Worm (Caenorhabditis elegans) whole organism, L2 larva: ENCODE results near the gene ZK507.1.

Experiments used
- Y55F3AM.14 ChIP-seq: fragments of 200-800 bp; sonication (Bioruptor generic); optimal IDR thresholded peaks from 2 replicates; lab custom pipeline; 2018; ENCODE audit warnings: mild to moderate bottlenecking, missing genetic modification characterization, missing compliant biosample characterization
- aly-2 ChIP-seq: fragments of 150-350 bp; optimal IDR thresholded peaks from 2 replicates; lab custom pipeline; 2014; ENCODE audit warnings: missing biosample characterization, missing genetic modification characterization
- ama-1 ChIP-seq: fragments of 150-350 bp; optimal IDR thresholded peaks from 2 replicates; lab custom pipeline; 2018; ENCODE audit warnings: inconsistent platforms
- ceh-16 ChIP-seq: fragments of 150-350 bp; optimal IDR thresholded peaks from 2 replicates; lab custom pipeline; 2014; ENCODE audit warnings: missing biosample characterization, missing genetic modification characterization
- ceh-82 ChIP-seq: fragments of 150-350 bp; optimal IDR thresholded peaks from 2 replicates; lab custom pipeline; 2014; ENCODE audit warnings: missing biosample characterization, missing genetic modification characterization
- crh-2 ChIP-seq: sonication (generic microtip); optimal IDR thresholded peaks from 2 replicates; lab custom pipeline; 2017; ENCODE audit warnings: missing biosample characterization, missing genetic modification characterization
- dmd-4 ChIP-seq: sonication (generic microtip); optimal IDR thresholded peaks from 2 replicates; lab custom pipeline; 2017; ENCODE audit warnings: missing biosample characterization, missing genetic modification characterization
- elt-3 ChIP-seq: sonication (generic microtip); optimal IDR thresholded peaks from 2 replicates; lab custom pipeline; 2017; ENCODE audit warnings: missing biosample characterization, missing genetic modification characterization
- fos-1 ChIP-seq: fragments of 150-350 bp; optimal IDR thresholded peaks from 2 replicates; lab custom pipeline; 2014; ENCODE audit warnings: missing biosample characterization, missing genetic modification characterization
- gmeb-1 ChIP-seq: fragments of 150-350 bp; optimal IDR thresholded peaks from 2 replicates; lab custom pipeline; 2014; ENCODE audit warnings: missing biosample characterization, missing genetic modification characterization
- lin-13 ChIP-seq: fragments of 150-350 bp; optimal IDR thresholded peaks from 2 replicates; lab custom pipeline; 2014; ENCODE audit warnings: missing biosample characterization, missing genetic modification reagents, missing genetic modification characterization
- lin-39 ChIP-seq: fragments of 150-350 bp; optimal IDR thresholded peaks from 2 replicates; lab custom pipeline; 2014; ENCODE audit warnings: missing biosample characterization, missing genetic modification reagents, missing genetic modification characterization
- mab-5 ChIP-seq: fragments of 150-350 bp; optimal IDR thresholded peaks from 2 replicates; lab custom pipeline; 2014; ENCODE audit warnings: missing biosample characterization, missing genetic modification characterization
- mdl-1 ChIP-seq, 2 experiments: fragments of 150-350 bp in 1 of 2; sonication (generic microtip) in 1 of 2; optimal IDR thresholded peaks; 2 replicates each; lab custom pipeline; 2017; ENCODE audit warnings: missing biosample characterization in 2 of 2, missing genetic modification characterization in 2 of 2
- nhr-10 ChIP-seq: sonication (generic microtip); optimal IDR thresholded peaks from 2 replicates; lab custom pipeline; 2017; ENCODE audit warnings: missing biosample characterization, missing genetic modification characterization
- nhr-11 ChIP-seq: fragments of 150-350 bp; optimal IDR thresholded peaks from 2 replicates; lab custom pipeline; 2014; ENCODE audit warnings: missing biosample characterization, missing genetic modification characterization
- nhr-12 ChIP-seq: fragments of 150-350 bp; optimal IDR thresholded peaks from 2 replicates; lab custom pipeline; 2014; ENCODE audit warnings: missing biosample characterization, missing genetic modification characterization
- nhr-129 ChIP-seq: fragments of 150-350 bp; optimal IDR thresholded peaks from 2 replicates; lab custom pipeline; 2014; ENCODE audit warnings: missing biosample characterization, missing genetic modification characterization
- nhr-21 ChIP-seq: fragments of 150-350 bp; optimal IDR thresholded peaks from 2 replicates; lab custom pipeline; 2014; ENCODE audit warnings: missing biosample characterization, missing genetic modification characterization
- nhr-237 ChIP-seq: fragments of 150-350 bp; optimal IDR thresholded peaks from 2 replicates; lab custom pipeline; 2014; ENCODE audit warnings: missing biosample characterization, missing genetic modification characterization
- nhr-25 ChIP-seq: fragments of 150-350 bp; sonication (generic microtip); optimal IDR thresholded peaks from 3 replicates; lab custom pipeline; 2014; ENCODE audit warnings: missing biosample characterization, missing genetic modification characterization
- nhr-6 ChIP-seq: fragments of 150-350 bp; optimal IDR thresholded peaks from 2 replicates; lab custom pipeline; 2014; ENCODE audit warnings: missing biosample characterization, missing genetic modification characterization
- nhr-77 ChIP-seq: fragments of 150-350 bp; optimal IDR thresholded peaks from 2 replicates; lab custom pipeline; 2014; ENCODE audit warnings: missing biosample characterization, missing genetic modification characterization
- peb-1 ChIP-seq: fragments of 150-350 bp; optimal IDR thresholded peaks from 2 replicates; lab custom pipeline; 2014; ENCODE audit warnings: missing biosample characterization, missing genetic modification characterization
- skn-1 ChIP-seq: sonication (generic microtip); optimal IDR thresholded peaks from 2 replicates; lab custom pipeline; 2017; ENCODE audit warnings: missing biosample characterization, missing genetic modification characterization
- sma-3 ChIP-seq: sonication (generic microtip); optimal IDR thresholded peaks from 2 replicates; lab custom pipeline; 2016; ENCODE audit warnings: missing genetic modification reagents, missing genetic modification characterization, missing compliant biosample characterization
- sma-9 ChIP-seq, 2 experiments: fragments of 150-350 bp in 1 of 2; sonication (generic microtip) in 1 of 2; optimal IDR thresholded peaks; 2 replicates each; lab custom pipeline; 2014 to 2016; ENCODE audit warnings: missing genetic modification characterization in 2 of 2, mild to moderate bottlenecking in 1 of 2, missing biosample characterization in 1 of 2, missing compliant biosample characterization in 1 of 2, missing genetic modification reagents in 1 of 2, moderate library complexity in 1 of 2
- snpc-4 ChIP-seq: fragments of 150-350 bp; optimal IDR thresholded peaks from 2 replicates; lab custom pipeline; 2014; ENCODE audit warnings: missing biosample characterization, missing genetic modification characterization
- unc-55 ChIP-seq: fragments of 150-350 bp; sonication (generic microtip); optimal IDR thresholded peaks from 3 replicates; lab custom pipeline; 2014; ENCODE audit warnings: missing biosample characterization, missing genetic modification reagents, missing genetic modification characterization
- unc-62 ChIP-seq: fragments of 150-350 bp; optimal IDR thresholded peaks from 2 replicates; lab custom pipeline; 2014; ENCODE audit warnings: missing biosample characterization, missing genetic modification reagents, missing genetic modification characterization
- ztf-11 ChIP-seq: sonication (generic microtip); optimal IDR thresholded peaks from 2 replicates; lab custom pipeline; 2017; ENCODE audit warnings: missing biosample characterization, missing genetic modification characterization

The ZK507.1 gene

DNA sequence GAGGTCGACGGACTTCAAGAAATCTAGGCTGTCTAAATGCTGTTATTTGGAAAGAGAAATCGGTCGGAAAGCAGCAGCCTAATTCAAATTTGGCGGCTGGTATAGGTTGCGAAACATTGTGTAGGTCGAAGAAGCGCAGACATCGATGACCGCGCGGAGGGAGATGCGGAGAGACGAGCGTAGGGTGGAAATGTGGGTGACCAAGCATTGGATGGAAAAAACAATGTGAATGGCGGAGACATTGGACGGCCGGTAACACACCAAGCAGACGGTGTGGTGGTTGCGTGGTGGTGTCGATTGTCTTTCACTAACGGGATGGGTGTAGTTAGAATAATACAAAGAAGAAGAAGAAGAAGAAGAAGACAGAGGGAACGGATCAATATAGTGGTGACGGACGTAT is 11.4 kb upstream of the ZK507.1 start:
- TF ChIP-seq nhr-10 (tag; lab: Kevin White, UChicago) (no peak), nhr-12 (tag; lab: Kevin White, UChicago) (no peak), sma-9 (GFP tag; optimal IDR thresholded peaks at IDR 0.05; lab: Kevin White, UChicago) (no peak), sma-9 (tag; optimal IDR thresholded peaks at IDR 0.05; lab: Kevin White, UChicago) (no peak), lin-39 (tag; lab: Kevin White, UChicago) (no peak), skn-1 (tag; lab: Kevin White, UChicago) (no peak), fos-1 (no peak), ztf-11 (tag; lab: Kevin White, UChicago) (no peak), nhr-11 (tag; lab: Kevin White, UChicago) (no peak), nhr-25 (tag; lab: Kevin White, UChicago) (no peak), elt-3 (no peak), gmeb-1 (tag; lab: Kevin White, UChicago) (no peak), nhr-129 (no peak), nhr-6 (tag; lab: Kevin White, UChicago) (no peak), snpc-4 (tag; lab: Kevin White, UChicago) (no peak), ceh-82 (no peak), nhr-237 (tag; lab: Kevin White, UChicago) (no peak), mdl-1 (tag; optimal IDR thresholded peaks at IDR 0.05; lab: Kevin White, UChicago) (no peak)

DNA sequence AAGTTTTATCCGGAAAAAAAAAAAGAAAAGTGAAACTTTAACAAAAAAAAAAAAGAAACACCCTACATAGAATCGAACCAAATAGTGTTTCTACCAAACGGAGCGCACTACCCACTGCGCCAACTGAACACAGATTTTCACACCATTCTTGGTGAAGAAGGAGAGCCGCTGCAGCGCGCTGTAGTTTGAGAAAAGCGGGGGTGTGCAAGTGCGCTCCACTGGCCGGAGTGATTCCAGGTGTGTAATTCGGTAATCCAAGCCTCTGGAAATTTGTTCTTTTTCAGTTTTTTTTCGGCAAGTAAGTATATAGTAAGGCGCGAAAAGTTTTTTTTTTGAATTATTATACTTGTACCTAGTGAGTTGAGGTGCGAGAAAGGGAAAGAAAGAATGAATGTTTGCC is 9.8 kb upstream of the ZK507.1 start:
- peak; percentile 19 for TF ChIP-seq unc-55 (GFP tag; lab: Kevin White, UChicago)
- TF ChIP-seq, all 48 proteins: peak for 1; not testable (repeated sequence) for 47

DNA sequence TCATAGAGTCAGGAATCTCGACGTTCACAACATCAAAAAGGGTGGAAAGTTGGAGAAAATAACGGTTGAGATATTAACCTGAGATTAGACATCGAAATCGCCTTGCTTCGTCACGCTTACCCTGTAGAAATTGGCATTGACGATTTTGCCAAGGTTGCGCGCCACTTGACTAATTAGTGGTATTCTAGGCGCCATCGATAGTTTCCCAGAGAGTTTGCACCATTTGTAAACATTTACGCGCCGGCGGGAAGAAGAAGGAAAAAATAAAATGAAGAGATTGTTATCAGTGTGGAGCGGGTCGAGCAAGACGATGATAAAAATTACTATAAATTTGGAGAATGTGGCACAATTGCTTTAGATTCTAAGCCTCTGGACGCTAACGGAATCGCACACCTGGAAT is 9.2 kb upstream of the ZK507.1 start:
- TF ChIP-seq mab-5 (no peak), ceh-16 (tag; lab: Kevin White, UChicago) (peak; percentile 81), nhr-77 (tag; lab: Kevin White, UChicago) (no peak), nhr-12 (tag; lab: Kevin White, UChicago) (no peak), peb-1 (tag; lab: Kevin White, UChicago) (no peak)

DNA sequence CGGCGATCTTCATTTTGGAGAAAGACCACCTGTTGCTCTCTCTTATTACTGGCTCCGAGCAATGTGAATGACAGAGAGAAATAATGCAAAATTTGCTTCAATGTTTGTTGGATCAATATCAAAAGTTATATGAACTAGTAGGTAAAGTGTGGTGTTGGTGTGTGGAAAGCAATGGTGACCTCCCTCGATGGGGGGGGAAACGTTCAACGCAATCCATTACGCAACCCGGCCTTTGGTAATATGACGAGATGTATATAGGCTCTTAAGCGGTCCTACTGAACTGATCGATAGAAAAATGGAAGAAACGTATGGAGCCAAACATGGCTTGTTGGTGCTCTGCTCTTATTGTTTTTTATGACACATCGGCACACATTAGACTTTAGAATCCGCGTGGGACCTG is 8.6 kb upstream of the ZK507.1 start:
- TF ChIP-seq aly-2 (tag; lab: Kevin White, UChicago) (no peak), lin-13 (GFP tag; lab: Kevin White, UChicago) (no peak), sma-9 (GFP tag; optimal IDR thresholded peaks at IDR 0.05; lab: Kevin White, UChicago) (no peak), sma-9 (tag; optimal IDR thresholded peaks at IDR 0.05; lab: Kevin White, UChicago) (no peak), fos-1 (no peak), crh-2 (tag; lab: Kevin White, UChicago) (no peak), nhr-21 (tag; lab: Kevin White, UChicago) (no peak)
- TF ChIP-seq, all 48 proteins: peak for 0

DNA sequence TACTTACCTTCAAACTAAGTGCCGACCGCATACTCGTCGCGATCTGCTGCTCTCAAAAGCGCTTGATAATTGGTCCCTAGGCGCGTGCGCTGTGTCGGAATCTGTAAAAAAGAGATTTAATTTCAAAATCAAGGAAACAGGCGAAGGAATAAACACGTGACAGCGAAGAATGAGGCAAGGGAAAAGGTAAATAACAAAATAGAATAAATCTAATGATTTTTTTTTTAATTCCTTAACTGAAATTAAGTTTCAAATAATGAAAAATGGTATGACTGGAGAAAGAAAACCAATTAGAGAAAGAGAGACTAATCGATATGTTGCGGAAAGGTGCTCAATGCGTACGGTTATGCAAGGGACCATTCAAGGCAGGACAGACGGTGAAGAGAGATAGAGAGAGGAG is 8.1 kb upstream of the ZK507.1 start, which contains the start of gene cya-1:
Gene cya-1, minus strand, starts transcription at position 101 of the 400 bp plus-strand sequence.
- TF ChIP-seq ceh-82 (no peak), skn-1 (tag; lab: Kevin White, UChicago) (no peak), nhr-10 (tag; lab: Kevin White, UChicago) (no peak), nhr-11 (tag; lab: Kevin White, UChicago) (no peak), lin-13 (GFP tag; lab: Kevin White, UChicago) (no peak), aly-2 (tag; lab: Kevin White, UChicago) (no peak), elt-3 (no peak)
- TF ChIP-seq, all 48 proteins: peak for 0

DNA sequence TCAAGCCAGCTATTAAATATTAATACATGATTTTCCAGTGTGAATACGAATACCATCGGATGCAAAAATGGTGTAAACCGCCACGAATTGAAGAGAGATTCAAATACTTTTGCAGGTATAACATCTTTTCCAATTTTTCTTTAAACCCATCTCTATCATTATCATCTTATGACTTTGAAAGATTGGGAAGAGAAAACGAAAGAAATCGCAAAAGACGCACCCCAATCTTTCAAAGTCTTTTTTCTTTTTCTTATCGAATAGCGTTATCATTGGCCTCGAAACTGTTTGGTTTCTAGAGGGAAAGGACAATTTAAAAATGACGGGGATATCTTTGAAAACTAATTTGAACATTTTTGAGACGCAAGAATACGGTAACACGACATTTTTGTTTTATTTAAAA is 4.5 kb upstream of the ZK507.1 start:
- TF ChIP-seq nhr-77 (tag; lab: Kevin White, UChicago), result no peak
- no peak for TF ChIP-seq Y55F3AM.14 (GFP tag; lab: Kevin White, UChicago)
- TF ChIP-seq unc-62 (GFP tag; lab: Kevin White, UChicago), result no peak
- TF ChIP-seq sma-9 (GFP tag; optimal IDR thresholded peaks at IDR 0.05; lab: Kevin White, UChicago), result no peak
- no peak for TF ChIP-seq sma-9 (tag; optimal IDR thresholded peaks at IDR 0.05; lab: Kevin White, UChicago)
- TF ChIP-seq sma-3 (GFP tag; lab: Kevin White, UChicago), result no peak
- TF ChIP-seq dmd-4 (tag; lab: Kevin White, UChicago), result no peak
- TF ChIP-seq nhr-129, result no peak
- TF ChIP-seq nhr-25 (tag; lab: Kevin White, UChicago), result no peak
- TF ChIP-seq ama-1, result no peak
